Fruit fly (Drosophila melanogaster): ENCODE results near the gene mdu.
A peak's percentile ranks its signal among the peaks of the same experiment; 100 is the strongest.

The mdu gene

dm6 chrX:12473953-12474468 lies 23.0 kb upstream of the mdu start (continued):
- TF ChIP-seq fd85E (GFP tag; optimal IDR thresholded peaks at IDR 0.05) = no peak
- no peak for TF ChIP-seq Sox15 (GFP tag; optimal IDR thresholded peaks at IDR 0.05)
- TF ChIP-seq fd59A (GFP tag; optimal IDR thresholded peaks at IDR 0.05) = no peak

dm6 chrX:12480282-12480681 lies 16.7 kb upstream of the mdu start:
- no peak for TF ChIP-seq net (GFP tag; optimal IDR thresholded peaks at IDR 0.05)
- no peak for TF ChIP-seq acj6 (GFP tag; optimal IDR thresholded peaks at IDR 0.05)
- peak; percentile 74 for TF ChIP-seq fkh (GFP tag; optimal IDR thresholded peaks at IDR 0.05)
- TF ChIP-seq Eip75B (GFP tag; optimal IDR thresholded peaks at IDR 0.05) = no peak
- TF ChIP-seq CG15336 (GFP tag; IDR thresholded peaks at IDR 0.05) = 0 out of 2 replicates have a peak, but pooled peaks have one; percentile 26
- no peak for TF ChIP-seq CG3919 (GFP tag; optimal IDR thresholded peaks at IDR 0.05)
- TF ChIP-seq CG10631 (GFP tag; optimal IDR thresholded peaks at IDR 0.05) = no peak
- TF ChIP-seq Sox15 (GFP tag; optimal IDR thresholded peaks at IDR 0.05) = no peak

DNA sequence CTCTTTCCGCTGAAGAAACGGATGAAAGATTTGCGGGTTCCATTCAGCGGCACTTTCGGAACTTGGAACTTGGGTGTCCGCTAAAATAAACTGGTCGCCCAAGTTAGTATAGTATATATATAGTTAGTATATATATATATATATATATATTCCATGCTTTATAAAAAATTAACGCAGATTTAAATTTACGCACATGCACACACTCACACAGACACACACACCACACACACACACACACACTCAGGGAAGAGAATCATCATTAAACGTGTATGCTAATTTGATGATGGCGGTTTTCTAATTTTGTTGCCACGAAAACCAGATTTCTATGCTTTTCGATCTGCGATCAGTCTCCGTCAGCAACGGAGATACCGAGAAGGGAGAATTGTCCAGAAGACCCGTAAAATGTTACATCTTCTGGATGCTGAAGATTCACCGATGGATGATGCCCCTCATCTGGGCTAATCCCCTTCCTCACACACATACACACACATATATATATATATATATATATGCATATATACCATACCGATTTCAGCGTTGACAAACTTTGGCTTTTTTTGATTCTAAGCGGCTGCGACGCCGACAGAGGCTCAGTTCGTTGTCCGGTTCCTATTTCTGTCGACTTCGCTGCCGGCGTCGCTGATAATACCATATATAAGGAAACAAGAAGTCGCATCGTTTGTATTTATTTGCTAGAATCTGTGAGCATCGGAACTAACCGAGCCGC lies 10.5 kb upstream of the mdu start, which contains the start of gene Cpr11A:
Gene Cpr11A (plus strand): TSS at position 677 of the 727 bp plus-strand sequence.
- TF ChIP-seq acj6 (GFP tag; optimal IDR thresholded peaks at IDR 0.05) = no peak
- no peak for TF ChIP-seq Sox15 (GFP tag; optimal IDR thresholded peaks at IDR 0.05)
- TF ChIP-seq Blimp-1 (GFP tag; optimal IDR thresholded peaks at IDR 0.05) = no peak
- no peak for TF ChIP-seq fd85E (GFP tag; optimal IDR thresholded peaks at IDR 0.05)
- TF ChIP-seq CG11902 (GFP tag; optimal IDR thresholded peaks at IDR 0.05) = no peak
- TF ChIP-seq CG6163 (GFP tag; IDR thresholded peaks at IDR 0.05) = no peak
- no peak for TF ChIP-seq CG11762 (GFP tag; optimal IDR thresholded peaks at IDR 0.05; ENCODE audit: insufficient read depth)
- TF ChIP-seq OdsH (GFP tag; optimal IDR thresholded peaks at IDR 0.05) = no peak
- no peak for TF ChIP-seq Sox14 (GFP tag; optimal IDR thresholded peaks at IDR 0.05)
- no peak for TF ChIP-seq Ets96B (tag; optimal IDR thresholded peaks at IDR 0.05)

DNA sequence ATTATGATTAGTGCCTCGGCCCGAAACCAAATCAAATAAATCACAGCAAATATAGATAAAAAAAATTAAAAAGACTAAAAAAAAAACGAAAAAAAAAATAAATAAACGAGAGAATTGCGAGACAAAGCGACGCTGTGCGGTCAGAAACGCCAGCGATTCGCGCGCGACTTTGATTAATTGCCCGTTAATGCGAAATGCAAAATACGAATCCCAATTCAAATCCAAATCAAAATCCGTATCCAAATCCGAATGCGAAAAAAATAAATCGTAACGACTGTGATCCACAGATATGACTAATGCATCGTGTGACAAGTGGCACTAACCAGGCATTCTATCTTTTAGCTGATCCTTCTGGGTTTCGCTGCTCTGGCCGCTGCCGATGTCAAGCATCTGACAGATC lies 9.5 kb upstream of the mdu start:
- TF ChIP-seq CG8319 (GFP tag; optimal IDR thresholded peaks at IDR 0.05) (no peak), CG10631 (GFP tag; optimal IDR thresholded peaks at IDR 0.05) (no peak), spab (GFP tag; optimal IDR thresholded peaks at IDR 0.05) (no peak), Sox14 (GFP tag; optimal IDR thresholded peaks at IDR 0.05) (no peak), CG4318 (GFP tag; optimal IDR thresholded peaks at IDR 0.05) (no peak), Hr38 (GFP tag; optimal IDR thresholded peaks at IDR 0.05) (no peak), dsx (GFP tag; optimal IDR thresholded peaks at IDR 0.05; ENCODE audit: poor library complexity, severe bottlenecking) (no peak), ss (GFP tag; optimal IDR thresholded peaks at IDR 0.05) (no peak), Blimp-1 (GFP tag; optimal IDR thresholded peaks at IDR 0.05) (no peak), Eip75B (GFP tag; optimal IDR thresholded peaks at IDR 0.05) (no peak), CG8119 (GFP tag; IDR thresholded peaks at IDR 0.05) (no peak), CG8632 (GFP tag; optimal IDR thresholded peaks at IDR 0.05) (no peak)

- peak; percentile 85 for TF ChIP-seq svp (GFP tag)
- TF ChIP-seq Met (GFP tag; optimal IDR thresholded peaks at IDR 0.05) = no peak
These were observed 7.0 kb upstream of the mdu start, which contains the start of gene Lsp1alpha for dm6 chrX:12489991-12490390. Gene Lsp1alpha, plus strand, starts transcription at chrX:12490291.

DNA sequence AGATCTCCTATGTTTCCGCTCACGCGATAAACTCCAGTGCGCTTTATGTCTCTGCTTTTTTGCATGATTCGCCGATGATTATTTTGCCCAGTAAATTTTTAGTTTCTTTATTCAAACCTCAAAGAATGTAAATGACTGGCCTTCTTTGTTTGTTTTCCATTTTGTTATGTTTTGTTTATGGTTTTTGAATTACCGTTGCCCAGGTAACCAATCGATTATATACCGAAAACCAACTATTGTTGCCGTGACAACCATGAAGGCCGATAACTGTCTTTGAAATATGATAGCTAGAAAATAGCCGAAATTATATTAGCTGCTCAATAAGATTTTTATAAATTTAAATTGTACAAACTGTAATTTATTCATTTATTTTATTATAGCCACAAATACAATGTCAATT lies 491 bp upstream of the mdu start, which contains the start of gene Mks1:
Gene Mks1 (minus strand): TSS at position 101 of the 400 bp plus-strand sequence.
- TF ChIP-seq net (GFP tag; optimal IDR thresholded peaks at IDR 0.05) (no peak), CG4318 (GFP tag; optimal IDR thresholded peaks at IDR 0.05) (no peak), fd85E (GFP tag; optimal IDR thresholded peaks at IDR 0.05) (no peak), Met (GFP tag; optimal IDR thresholded peaks at IDR 0.05) (no peak), salr (GFP tag; optimal IDR thresholded peaks at IDR 0.05) (no peak), Eip93F (GFP tag; optimal IDR thresholded peaks at IDR 0.05) (no peak), Hr4 (GFP tag; optimal IDR thresholded peaks at IDR 0.05) (no peak), esn (GFP tag; optimal IDR thresholded peaks at IDR 0.05) (no peak), CG11762 (GFP tag; optimal IDR thresholded peaks at IDR 0.05; ENCODE audit: insufficient read depth) (no peak), pdm3 (GFP tag; optimal IDR thresholded peaks at IDR 0.05) (no peak), topi (GFP tag; optimal IDR thresholded peaks at IDR 0.05) (no peak), Eip78C (GFP tag) (no peak), ss (GFP tag; optimal IDR thresholded peaks at IDR 0.05) (no peak), CG15336 (GFP tag; IDR thresholded peaks at IDR 0.05) (no peak), CG10631 (GFP tag; optimal IDR thresholded peaks at IDR 0.05) (no peak), dac (GFP tag; optimal IDR thresholded peaks at IDR 0.05) (no peak), CG31627 (GFP tag; optimal IDR thresholded peaks at IDR 0.05) (no peak), CG6276 (GFP tag; optimal IDR thresholded peaks at IDR 0.05) (no peak), eg (GFP tag; IDR thresholded peaks at IDR 0.05) (no peak), Smox (GFP tag; optimal IDR thresholded peaks at IDR 0.05) (no peak)
